Fruit fly (Drosophila melanogaster): Measurements from ENCODE around the gene Acp24A4.

Acp24A4 gene

dm6 chr2L:3654956-3655618 lies 38.6 kb downstream of the Acp24A4 start:
- TF ChIP-seq sage (GFP tag; optimal IDR thresholded peaks at IDR 0.05) = no peak
- no peak for TF ChIP-seq Hr78 (GFP tag; optimal IDR thresholded peaks at IDR 0.05)
- TF ChIP-seq br (GFP tag; optimal IDR thresholded peaks at IDR 0.05) = no peak
- TF ChIP-seq Dfd (GFP tag; optimal IDR thresholded peaks at IDR 0.05) = no peak
- TF ChIP-seq Rel (GFP tag; optimal IDR thresholded peaks at IDR 0.05) = no peak
- TF ChIP-seq Rel (tag; optimal IDR thresholded peaks at IDR 0.05) = no peak
- TF ChIP-seq h (GFP tag; optimal IDR thresholded peaks at IDR 0.05) = no peak
- TF ChIP-seq Dif (GFP tag; optimal IDR thresholded peaks at IDR 0.05; ENCODE audit: partially characterized antibody) = no peak
- no peak for TF ChIP-seq dmrt93B (GFP tag; optimal IDR thresholded peaks at IDR 0.05)
- no peak for TF ChIP-seq CrebA (GFP tag; optimal IDR thresholded peaks at IDR 0.05; ENCODE audit: borderline replicate concordance)
- TF ChIP-seq woc (GFP tag; optimal IDR thresholded peaks at IDR 0.05) = no peak
- no peak for TF ChIP-seq dl (GFP tag; optimal IDR thresholded peaks at IDR 0.05; ENCODE audit: insufficient read depth in 1 of 2, partially characterized antibody in 2 of 2)
- TF ChIP-seq tai (GFP tag; optimal IDR thresholded peaks at IDR 0.05) = no peak
- no peak for TF ChIP-seq Mio (GFP tag; optimal IDR thresholded peaks at IDR 0.05)
- no peak for TF ChIP-seq lola (GFP tag; optimal IDR thresholded peaks at IDR 0.05)
- no peak for TF ChIP-seq HLH106 (tag; optimal IDR thresholded peaks at IDR 0.05)
- no peak for TF ChIP-seq Jra (GFP tag; optimal IDR thresholded peaks at IDR 0.05)

dm6 chr2L:3648173-3648972 lies 45.3 kb downstream of the Acp24A4 start:
- TF ChIP-seq GATAd (GFP tag; optimal IDR thresholded peaks at IDR 0.05) (no peak), Myc (optimal IDR thresholded peaks at IDR 0.05) (no peak), Hnf4 (GFP tag; optimal IDR thresholded peaks at IDR 0.05) (peak; percentile 18), brk (GFP tag; optimal IDR thresholded peaks at IDR 0.05) (peak; percentile 87), dsf (GFP tag; optimal IDR thresholded peaks at IDR 0.05; ENCODE audit: borderline replicate concordance) (no peak), fru (GFP tag; optimal IDR thresholded peaks at IDR 0.05) (no peak), jim (GFP tag; optimal IDR thresholded peaks at IDR 0.05) (no peak), lola (GFP tag; optimal IDR thresholded peaks at IDR 0.05) (no peak), Abd-B (GFP tag; optimal IDR thresholded peaks at IDR 0.05) (no peak), Vsx2 (GFP tag; optimal IDR thresholded peaks at IDR 0.05; ENCODE audit: partially characterized antibody) (no peak), Hr83 (GFP tag; optimal IDR thresholded peaks at IDR 0.05; ENCODE audit: poor library complexity, severe bottlenecking) (no peak), CG9705 (GFP tag; optimal IDR thresholded peaks at IDR 0.05) (no peak), CrebA (GFP tag; optimal IDR thresholded peaks at IDR 0.05; ENCODE audit: borderline replicate concordance) (peak; percentile 40), dl (GFP tag; optimal IDR thresholded peaks at IDR 0.05; ENCODE audit: insufficient read depth in 1 of 2, partially characterized antibody in 2 of 2) (no peak), sage (GFP tag; optimal IDR thresholded peaks at IDR 0.05) (peak; percentile 67), h (GFP tag; optimal IDR thresholded peaks at IDR 0.05) (no peak), N (GFP tag; optimal IDR thresholded peaks at IDR 0.05) (no peak), ey (GFP tag; optimal IDR thresholded peaks at IDR 0.05) (no peak), tai (GFP tag; optimal IDR thresholded peaks at IDR 0.05) (no peak), HLH106 (tag; optimal IDR thresholded peaks at IDR 0.05) (no peak), woc (GFP tag; optimal IDR thresholded peaks at IDR 0.05) (peak; percentile 27), sv (GFP tag; optimal IDR thresholded peaks at IDR 0.05) (no peak), pan (optimal IDR thresholded peaks at IDR 0.05) (no peak), Mio (GFP tag; optimal IDR thresholded peaks at IDR 0.05) (no peak), br (GFP tag; optimal IDR thresholded peaks at IDR 0.05) (no peak), CG32264 (GFP tag; optimal IDR thresholded peaks at IDR 0.05) (no peak), Hr78 (GFP tag; optimal IDR thresholded peaks at IDR 0.05) (no peak), Dif (GFP tag; optimal IDR thresholded peaks at IDR 0.05; ENCODE audit: partially characterized antibody) (no peak)

- TF ChIP-seq dmrt93B (GFP tag; optimal IDR thresholded peaks at IDR 0.05) (peak; percentile 54), lola (GFP tag; optimal IDR thresholded peaks at IDR 0.05) (no peak), foxo (GFP tag; optimal IDR thresholded peaks at IDR 0.05) (peak in 1 of 2 experiments; percentile 69), GATAd (GFP tag; optimal IDR thresholded peaks at IDR 0.05) (no peak), Hr83 (GFP tag; optimal IDR thresholded peaks at IDR 0.05; ENCODE audit: poor library complexity, severe bottlenecking) (peak; percentile 4), Rel (GFP tag; optimal IDR thresholded peaks at IDR 0.05) (no peak), Rel (tag; optimal IDR thresholded peaks at IDR 0.05) (peak; percentile 17), Jra (GFP tag; optimal IDR thresholded peaks at IDR 0.05) (peak; percentile 26), pan (optimal IDR thresholded peaks at IDR 0.05) (no peak), dsf (GFP tag; optimal IDR thresholded peaks at IDR 0.05; ENCODE audit: borderline replicate concordance) (peak; percentile 67), sage (GFP tag; optimal IDR thresholded peaks at IDR 0.05) (peak; percentile 8), jim (GFP tag; optimal IDR thresholded peaks at IDR 0.05) (no peak), br (GFP tag; optimal IDR thresholded peaks at IDR 0.05) (peak; percentile 83), Hr78 (GFP tag; optimal IDR thresholded peaks at IDR 0.05) (no peak), h (GFP tag; optimal IDR thresholded peaks at IDR 0.05) (peak; percentile 70), woc (GFP tag; optimal IDR thresholded peaks at IDR 0.05) (no peak), HLH106 (tag; optimal IDR thresholded peaks at IDR 0.05) (peak; percentile 80), usp (GFP tag; optimal IDR thresholded peaks at IDR 0.05) (no peak), CG32264 (GFP tag; optimal IDR thresholded peaks at IDR 0.05) (no peak), CG9705 (GFP tag; optimal IDR thresholded peaks at IDR 0.05) (no peak), Myc (optimal IDR thresholded peaks at IDR 0.05) (no peak), brk (GFP tag; optimal IDR thresholded peaks at IDR 0.05) (peak; percentile 71), sv (GFP tag; optimal IDR thresholded peaks at IDR 0.05) (no peak), dl (GFP tag; optimal IDR thresholded peaks at IDR 0.05; ENCODE audit: insufficient read depth in 1 of 2, partially characterized antibody in 2 of 2) (no peak), rgr (GFP tag; optimal IDR thresholded peaks at IDR 0.05) (peak; percentile 74), CrebA (GFP tag; optimal IDR thresholded peaks at IDR 0.05; ENCODE audit: borderline replicate concordance) (peak; percentile 22), Hnf4 (GFP tag; optimal IDR thresholded peaks at IDR 0.05) (peak; percentile 83), Dif (GFP tag; optimal IDR thresholded peaks at IDR 0.05; ENCODE audit: partially characterized antibody) (no peak), Mio (GFP tag; optimal IDR thresholded peaks at IDR 0.05) (no peak), N (GFP tag; optimal IDR thresholded peaks at IDR 0.05) (no peak), ey (GFP tag; optimal IDR thresholded peaks at IDR 0.05) (peak; percentile 60)
Observed at dm6 chr2L:3647521-3648172, 46.1 kb downstream of the Acp24A4 start.
